Worm (Caenorhabditis elegans) whole organism, young adult: ENCODE results near the gene K09H11.15.

Source experiments
- D2030.7 ChIP-seq: fragments of 200-800 bp; sonication (Bioruptor generic); IDR thresholded peaks from 2 replicates; pipeline ENCODE4 v1.3.6; 2022; ENCODE audit warnings: missing genetic modification reagents, missing genetic modification characterization, missing compliant biosample characterization
- F23B12.7 ChIP-seq: sonication (generic microtip); optimal IDR thresholded peaks from 2 replicates; lab custom pipeline; 2017; ENCODE audit warnings: missing genetic modification characterization, mild to moderate bottlenecking, missing compliant biosample characterization, antibody characterized with exemption, moderate library complexity; ENCODE audit not compliant: insufficient read depth
- F52B5.7 ChIP-seq: sonication (generic microtip); optimal IDR thresholded peaks from 2 replicates; lab custom pipeline; 2016; ENCODE audit warnings: mild to moderate bottlenecking, missing genetic modification characterization, missing compliant biosample characterization
- Y53G8AR.9 ChIP-seq: fragments of 200-800 bp; sonication (Bioruptor generic); conservative IDR thresholded peaks from 2 replicates; pipeline ENCODE4 v1.3.6; 2022; ENCODE audit warnings: missing genetic modification reagents, missing genetic modification characterization, missing compliant biosample characterization
- ZK185.1 ChIP-seq: sonication (generic microtip); optimal IDR thresholded peaks from 2 replicates; lab custom pipeline; 2016; ENCODE audit warnings: mild to moderate bottlenecking, missing genetic modification characterization, missing compliant biosample characterization; ENCODE audit not compliant: poor library complexity, severe bottlenecking
- akir-1 ChIP-seq: fragments of 200-800 bp; sonication (Bioruptor generic); optimal IDR thresholded peaks from 2 replicates; lab custom pipeline; 2018; ENCODE audit warnings: mild to moderate bottlenecking, missing genetic modification characterization, moderate library complexity, missing compliant biosample characterization
- ama-1 ChIP-seq, 3 experiments: fragments of 150-350 bp in 1 of 3; sonication (generic microtip) in 2 of 3; optimal IDR thresholded peaks; 2 replicates each; lab custom pipeline; 2014 to 2018; ENCODE audit warnings: missing biosample characterization in 2 of 3, missing genetic modification characterization in 2 of 3, missing genetic modification reagents in 2 of 3
- aptf-2 ChIP-seq: fragments of 200-800 bp; sonication (Bioruptor generic); conservative IDR thresholded peaks from 2 replicates; pipeline ENCODE4 v1.3.6; 2022; ENCODE audit warnings: missing genetic modification reagents, missing genetic modification characterization, missing compliant biosample characterization
- aptf-3 ChIP-seq: fragments of 200-800 bp; sonication (Bioruptor generic); IDR thresholded peaks from 2 replicates; pipeline ENCODE4 v1.3.6; 2022; ENCODE audit warnings: missing genetic modification characterization, missing compliant biosample characterization
- attf-5 ChIP-seq: fragments of 200-800 bp; sonication (Bioruptor generic); optimal IDR thresholded peaks from 2 replicates; lab custom pipeline; 2018; ENCODE audit warnings: mild to moderate bottlenecking, missing genetic modification characterization, missing compliant biosample characterization
- cebp-1 ChIP-seq, 2 experiments: fragments of 200-800 bp in 1 of 2; sonication (Bioruptor generic) in 1 of 2; sonication (generic microtip) in 1 of 2; IDR thresholded peaks in 1 of 2; optimal IDR thresholded peaks in 1 of 2; 2 replicates each; pipeline versions ENCODE4 v1.3.6 to Lab custom; 2017 to 2022; ENCODE audit warnings: missing compliant biosample characterization in 2 of 2, missing genetic modification characterization in 2 of 2, mild to moderate bottlenecking in 1 of 2, missing genetic modification reagents in 1 of 2, moderate library complexity in 1 of 2
- ceh-40 ChIP-seq: fragments of 200-800 bp; sonication (Bioruptor generic); IDR thresholded peaks from 2 replicates; pipeline ENCODE4 v1.3.6; 2022; ENCODE audit warnings: missing genetic modification characterization, missing compliant biosample characterization
- ceh-91 ChIP-seq: fragments of 200-800 bp; sonication (Bioruptor generic); IDR thresholded peaks from 2 replicates; pipeline ENCODE4 v1.3.6; 2022; ENCODE audit warnings: missing genetic modification reagents, missing genetic modification characterization, missing compliant biosample characterization
- chd-7 ChIP-seq: sonication (generic microtip); optimal IDR thresholded peaks from 2 replicates; lab custom pipeline; 2016; ENCODE audit warnings: mild to moderate bottlenecking, missing genetic modification characterization, moderate library complexity, missing compliant biosample characterization
- dox-1 ChIP-seq: fragments of 200-800 bp; sonication (Bioruptor generic); IDR thresholded peaks from 2 replicates; pipeline ENCODE4 v1.3.6; 2022; ENCODE audit warnings: missing genetic modification reagents, missing genetic modification characterization, missing compliant biosample characterization
- egl-44 ChIP-seq: fragments of 200-800 bp; sonication (Bioruptor generic); IDR thresholded peaks from 2 replicates; pipeline ENCODE4 v1.3.6; 2022; ENCODE audit warnings: missing genetic modification reagents, missing genetic modification characterization, missing compliant biosample characterization
- ekl-4 ChIP-seq: fragments of 200-800 bp; sonication (Bioruptor generic); IDR thresholded peaks from 2 replicates; pipeline ENCODE4 v1.3.6; 2022; ENCODE audit warnings: missing genetic modification reagents, missing genetic modification characterization, missing compliant biosample characterization
- lin-40 ChIP-seq: sonication (generic microtip); optimal IDR thresholded peaks from 2 replicates; lab custom pipeline; 2016; ENCODE audit warnings: missing genetic modification characterization, mild to moderate bottlenecking, missing compliant biosample characterization, missing genotype, missing genetic modification reagents
- madf-8 ChIP-seq: fragments of 200-800 bp; sonication (Bioruptor generic); conservative IDR thresholded peaks from 2 replicates; pipeline ENCODE4 v1.3.6; 2022; ENCODE audit warnings: missing genetic modification reagents, missing genetic modification characterization, missing compliant biosample characterization
- nfya-1 ChIP-seq: sonication (generic microtip); optimal IDR thresholded peaks from 2 replicates; lab custom pipeline; 2017; ENCODE audit warnings: antibody characterized with exemption, missing compliant biosample characterization, missing genetic modification characterization, borderline replicate concordance; ENCODE audit not compliant: insufficient read depth
- nhr-120 ChIP-seq: fragments of 200-800 bp; sonication (Bioruptor generic); IDR thresholded peaks from 2 replicates; pipeline ENCODE4 v1.3.6; 2022; ENCODE audit warnings: missing genetic modification characterization, missing compliant biosample characterization
- rec-8 ChIP-seq, 2 experiments: sonication (generic microtip); optimal IDR thresholded peaks; 2 replicates each; lab custom pipeline; 2016; ENCODE audit warnings: mild to moderate bottlenecking in 2 of 2, missing genetic modification characterization in 2 of 2, missing genetic modification reagents in 2 of 2, missing genotype in 2 of 2, missing biosample characterization in 1 of 2, missing compliant biosample characterization in 1 of 2, moderate library complexity in 1 of 2
- repo-1 ChIP-seq: sonication (generic microtip); optimal IDR thresholded peaks from 2 replicates; lab custom pipeline; 2017; ENCODE audit warnings: mild to moderate bottlenecking, missing genetic modification characterization, missing compliant biosample characterization
- sdz-38 ChIP-seq: sonication (generic microtip); optimal IDR thresholded peaks from 2 replicates; lab custom pipeline; 2016; ENCODE audit warnings: missing genotype, missing genetic modification characterization, missing compliant biosample characterization
- snpc-1.3 ChIP-seq: sonication (generic microtip); optimal IDR thresholded peaks from 2 replicates; lab custom pipeline; 2017; ENCODE audit warnings: missing genetic modification characterization, mild to moderate bottlenecking, missing compliant biosample characterization, antibody characterized with exemption, moderate library complexity, missing genotype, missing genetic modification reagents; ENCODE audit not compliant: insufficient read depth
- somi-1 ChIP-seq: fragments of 200-800 bp; sonication (Bioruptor generic); optimal IDR thresholded peaks from 2 replicates; lab custom pipeline; 2018; ENCODE audit warnings: mild to moderate bottlenecking, missing genetic modification characterization, missing compliant biosample characterization
- ztf-3 ChIP-seq: fragments of 200-800 bp; sonication (Bioruptor generic); optimal IDR thresholded peaks from 2 replicates; lab custom pipeline; 2018; ENCODE audit warnings: mild to moderate bottlenecking, missing genetic modification characterization, missing compliant biosample characterization

Gene K09H11.15

ce11 chrV:5704467-5704866, 26.2 kb downstream of the K09H11.15 start (continued):
- TF ChIP-seq ceh-91: no peak

- TF ChIP-seq dox-1 (GFP tag; lab: Robert Waterston, UW): no peak
- 0 out of 2 replicates have a peak, but pooled peaks have one; percentile 19 for TF ChIP-seq Y53G8AR.9 (GFP tag; lab: Robert Waterston, UW)
- peak; percentile 39 for TF ChIP-seq ZK185.1 (tag; lab: Kevin White, UChicago)
- no peak for TF ChIP-seq aptf-2 (GFP tag; lab: Robert Waterston, UW)
- TF ChIP-seq, all 124 proteins: peak for 2
These were observed 29.6 kb downstream of the K09H11.15 start for ce11 chrV:5701106-5701505.

- TF ChIP-seq nfya-1 (tag; lab: Kevin White, UChicago) (no peak), ztf-3 (GFP tag; lab: Kevin White, UChicago) (no peak), ceh-40 (GFP tag; lab: Robert Waterston, UW) (no peak), aptf-3 (0 out of 2 replicates have a peak, but pooled peaks have one; percentile 17), lin-40 (no peak), madf-8 (GFP tag; lab: Robert Waterston, UW) (no peak), akir-1 (no peak), rec-8 (tag; optimal IDR thresholded peaks at IDR 0.05; lab: Kevin White, UChicago) (no peak), ama-1 (optimal IDR thresholded peaks at IDR 0.05; lab: Kevin White, UChicago) (peak; percentile 45), ama-1 (GFP tag; optimal IDR thresholded peaks at IDR 0.05; lab: Kevin White, UChicago) (no peak)
These were observed 30.7 kb downstream of the K09H11.15 start, which contains the start of gene clec-1 for ce11 chrV:5699835-5700441. TSS of gene clec-1 (plus strand) at chrV:5700154.

DNA sequence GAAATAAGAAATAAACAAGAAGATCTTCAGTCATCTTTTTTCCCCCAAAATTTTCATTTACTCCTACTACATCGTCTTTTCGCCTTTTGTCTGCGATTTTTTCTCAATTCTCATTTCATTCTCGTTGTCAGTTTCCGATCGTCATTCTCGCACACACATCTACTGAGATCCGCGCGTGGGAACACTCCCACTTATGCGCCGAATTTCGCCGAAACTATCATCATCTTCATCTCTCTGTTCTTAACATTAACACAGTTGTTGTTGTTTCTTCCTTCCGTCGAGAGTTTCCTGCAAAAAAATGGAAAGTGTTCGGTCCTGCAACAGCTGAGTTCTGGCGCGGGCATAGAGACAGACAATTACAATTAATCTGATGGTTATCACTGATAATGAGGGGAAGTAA, 33.1 kb downstream of the K09H11.15 start:
- TF ChIP-seq egl-44 (GFP tag; lab: Robert Waterston, UW): no peak
- no peak for TF ChIP-seq F52B5.7 (tag; lab: Kevin White, UChicago)
- no peak for TF ChIP-seq attf-5 (GFP tag; lab: Kevin White, UChicago)
- peak; percentile 57 for TF ChIP-seq somi-1 (GFP tag; lab: Kevin White, UChicago)
- no peak for TF ChIP-seq cebp-1 (GFP tag; IDR thresholded peaks at IDR 0.05; lab: Robert Waterston, UW)
- TF ChIP-seq cebp-1 (tag; optimal IDR thresholded peaks at IDR 0.05; lab: Kevin White, UChicago): no peak
- no peak for TF ChIP-seq ekl-4

ce11 chrV:5696177-5696576, 34.5 kb downstream of the K09H11.15 start:
- TF ChIP-seq repo-1 (tag; lab: Kevin White, UChicago): no peak
- TF ChIP-seq ama-1 (optimal IDR thresholded peaks at IDR 0.05; lab: Kevin White, UChicago): no peak
- no peak for TF ChIP-seq ama-1 (GFP tag; optimal IDR thresholded peaks at IDR 0.05; lab: Kevin White, UChicago)
- no peak for TF ChIP-seq aptf-2 (GFP tag; lab: Robert Waterston, UW)
- TF ChIP-seq D2030.7 (GFP tag; lab: Robert Waterston, UW): no peak
- TF ChIP-seq nhr-120 (GFP tag; lab: Robert Waterston, UW): no peak
- TF ChIP-seq F52B5.7 (tag; lab: Kevin White, UChicago): no peak
- no peak for TF ChIP-seq snpc-1.3 (tag; lab: Kevin White, UChicago)
- no peak for TF ChIP-seq madf-8 (GFP tag; lab: Robert Waterston, UW)
- TF ChIP-seq chd-7 (tag; lab: Kevin White, UChicago): no peak
- TF ChIP-seq F23B12.7 (tag; lab: Kevin White, UChicago): no peak
- TF ChIP-seq sdz-38 (tag; lab: Kevin White, UChicago): no peak
